Worm (Caenorhabditis elegans) whole organism, L4 larva: ENCODE measurements around the gene his-48.

Source experiments
- ama-1 ChIP-seq: fragments of 150-350 bp; optimal IDR thresholded peaks from 2 replicates; lab custom pipeline; 2014; ENCODE audit warnings: inconsistent platforms, mixed read lengths
- ceh-44 ChIP-seq: fragments of 200-800 bp; sonication (Bioruptor generic); IDR thresholded peaks from 2 replicates; pipeline ENCODE4 v1.3.6; 2022; ENCODE audit warnings: missing genetic modification reagents, missing genetic modification characterization, missing compliant biosample characterization
- lsy-2 ChIP-seq, 2 experiments: fragments of 150-350 bp in 1 of 2; sonication (generic microtip) in 1 of 2; optimal IDR thresholded peaks; 2 replicates each; lab custom pipeline; 2014 to 2017; ENCODE audit warnings: missing biosample characterization in 2 of 2, missing genetic modification characterization in 2 of 2

DNA sequence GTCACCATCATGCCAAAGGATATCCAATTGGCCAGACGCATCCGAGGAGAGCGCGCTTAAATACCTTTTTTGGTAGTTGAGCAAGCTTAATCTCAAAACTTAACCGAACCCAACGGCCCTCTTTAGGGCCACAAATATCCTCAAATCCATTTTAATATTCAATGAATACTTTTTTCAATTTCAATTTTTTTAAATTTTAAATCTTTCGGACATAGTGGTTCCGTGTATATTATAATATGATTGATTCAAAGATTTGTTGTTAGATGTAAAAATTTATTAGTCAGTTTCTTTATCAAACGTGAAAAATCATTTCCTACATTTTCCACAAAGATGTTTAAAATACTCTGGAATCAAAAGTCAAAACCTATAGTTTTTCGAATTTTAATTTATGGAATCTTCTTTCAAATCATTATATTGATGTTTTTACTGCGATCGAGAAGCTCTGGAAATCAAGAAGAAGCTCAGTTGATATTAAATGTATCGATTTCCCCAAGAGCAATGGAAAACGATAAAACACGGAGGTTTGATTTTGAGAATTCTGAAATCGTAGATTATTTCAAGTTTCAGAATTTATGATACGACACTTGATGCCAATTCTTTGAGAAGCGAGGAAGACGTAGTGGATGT is 2.5 kb downstream of the his-48 start, which contains the start of gene B0035.21:
- TF ChIP-seq ceh-44 (GFP tag; lab: Robert Waterston, UW): no peak
- TF ChIP-seq lsy-2 (tag; optimal IDR thresholded peaks at IDR 0.05; lab: Kevin White, UChicago): no peak
- no peak for TF ChIP-seq ama-1 (lab: Kevin White, UChicago)
